Fruit fly (Drosophila melanogaster) S2 (cell line): ENCODE measurements around the gene Nufip.

ENCODE experiments used
- CG8478 ChIP-seq: fragments of >200 bp; optimal IDR thresholded peaks from 2 replicates; lab custom pipeline; 2018
- CTCF ChIP-seq, 2 experiments: fragments of >200 bp; optimal IDR thresholded peaks; 2 replicates each; lab custom pipeline; 2018

Nufip gene

DNA sequence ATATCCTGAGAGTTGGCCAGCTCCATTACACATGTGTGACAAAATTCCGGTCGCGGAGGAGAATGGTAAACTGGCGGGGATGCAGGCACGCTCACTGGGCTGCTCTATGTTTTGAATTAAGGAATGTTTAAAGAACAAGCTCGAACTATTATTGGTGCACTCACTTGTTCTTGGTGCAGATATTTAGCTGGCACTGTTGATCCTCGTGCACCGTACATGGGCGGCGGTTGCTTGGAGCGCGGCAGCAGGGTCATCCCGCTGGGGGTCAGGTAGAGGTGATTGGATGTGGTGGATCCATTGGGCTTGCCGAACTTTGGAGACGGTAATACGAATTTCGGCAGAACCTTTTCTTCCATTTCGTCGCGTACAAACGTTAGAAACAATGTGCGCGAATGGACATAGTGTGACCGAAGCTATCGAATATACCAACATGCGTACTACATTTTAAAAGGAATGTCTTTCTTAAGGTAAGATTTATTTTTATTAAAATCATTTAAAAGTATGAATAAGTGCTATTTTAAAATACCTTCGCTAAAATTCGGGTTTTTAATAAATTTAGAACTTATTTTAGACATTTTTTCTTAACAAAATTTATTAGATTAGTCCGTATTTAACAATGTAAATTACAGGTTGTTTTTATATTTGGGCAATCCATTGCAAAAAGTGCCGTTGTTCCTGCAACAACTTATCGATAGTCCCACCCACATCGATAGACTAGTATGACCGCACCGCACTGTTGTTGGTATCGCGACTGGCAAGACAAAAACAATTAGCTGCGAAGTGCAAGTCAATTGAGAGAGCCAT, at the start of gene Nufip, which contains the start of gene Atg3:
Gene Nufip, minus strand, starts transcription at position 415 of the 804 bp plus-strand sequence.
Gene Atg3, plus strand, starts transcription at position 735 of the 804 bp plus-strand sequence.
- TF ChIP-seq CTCF (optimal IDR thresholded peaks at IDR 0.05; lab: Kevin White, UChicago) (no peak), CG8478 (no peak)

- TF ChIP-seq CG8478 (no peak), CTCF (optimal IDR thresholded peaks at IDR 0.05; lab: Kevin White, UChicago) (no peak)
Measured at dm6 chr3L:18796376-18796775, 48.2 kb upstream of the Nufip start.

DNA sequence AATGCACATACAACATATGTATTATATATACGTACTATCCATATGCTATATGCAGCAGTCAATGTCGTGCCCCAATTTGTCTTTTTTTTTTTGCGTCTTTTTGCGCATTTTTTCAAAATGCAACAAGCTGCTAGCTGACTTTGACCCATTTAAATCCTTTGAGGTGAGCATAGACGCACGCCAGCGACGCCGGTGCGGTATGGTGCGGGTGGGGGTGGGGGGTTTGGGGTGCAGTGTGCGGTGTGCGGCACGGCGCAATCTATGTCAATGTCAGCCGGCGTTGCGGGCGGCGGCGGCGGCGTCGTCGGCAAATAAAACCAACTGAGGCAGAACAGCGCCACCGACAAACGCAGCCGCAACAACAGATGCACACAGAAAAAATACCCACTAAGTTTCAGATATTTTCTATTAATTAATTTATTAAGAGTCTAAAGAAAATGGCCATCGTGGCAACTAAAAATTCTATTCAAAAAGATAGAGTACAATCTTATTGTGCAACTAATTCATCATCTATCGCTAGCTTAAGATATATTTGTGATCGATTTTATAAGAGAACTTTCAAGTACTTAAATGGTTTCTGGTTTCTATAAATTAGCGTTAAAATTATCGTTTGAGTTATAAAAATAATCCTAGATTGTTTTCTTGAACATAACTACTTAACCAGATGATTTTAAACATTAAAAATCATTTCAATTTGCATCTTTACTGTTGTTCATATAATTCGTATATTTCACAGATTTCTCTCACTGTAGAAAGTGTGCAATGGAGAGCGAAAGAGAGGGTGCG, 47.1 kb upstream of the Nufip start:
- TF ChIP-seq CG8478 (no peak), CTCF (optimal IDR thresholded peaks at IDR 0.05; lab: Kevin White, UChicago) (no peak)

dm6 chr3L:18792834-18793233, 44.7 kb upstream of the Nufip start:
- TF ChIP-seq CTCF (optimal IDR thresholded peaks at IDR 0.05; lab: Kevin White, UChicago): no peak
- TF ChIP-seq CG8478: no peak

DNA sequence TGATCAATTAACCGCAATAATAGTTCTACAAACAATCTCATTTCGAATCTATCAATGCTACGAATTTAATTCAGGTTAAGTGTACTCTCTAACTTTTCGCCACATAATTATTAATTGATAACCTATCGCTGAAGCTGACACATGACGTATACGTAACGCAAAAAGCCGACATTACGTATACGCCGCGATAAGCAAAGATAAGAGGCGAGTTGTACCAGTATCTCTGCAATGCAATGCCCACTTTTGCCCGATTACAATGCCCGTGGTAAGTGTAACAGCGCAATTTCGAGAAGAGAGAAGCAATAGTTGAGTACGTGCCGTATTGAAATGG, 43.8 kb upstream of the Nufip start:
- TF ChIP-seq CG8478 (no peak), CTCF (optimal IDR thresholded peaks at IDR 0.05; lab: Kevin White, UChicago) (no peak)

DNA sequence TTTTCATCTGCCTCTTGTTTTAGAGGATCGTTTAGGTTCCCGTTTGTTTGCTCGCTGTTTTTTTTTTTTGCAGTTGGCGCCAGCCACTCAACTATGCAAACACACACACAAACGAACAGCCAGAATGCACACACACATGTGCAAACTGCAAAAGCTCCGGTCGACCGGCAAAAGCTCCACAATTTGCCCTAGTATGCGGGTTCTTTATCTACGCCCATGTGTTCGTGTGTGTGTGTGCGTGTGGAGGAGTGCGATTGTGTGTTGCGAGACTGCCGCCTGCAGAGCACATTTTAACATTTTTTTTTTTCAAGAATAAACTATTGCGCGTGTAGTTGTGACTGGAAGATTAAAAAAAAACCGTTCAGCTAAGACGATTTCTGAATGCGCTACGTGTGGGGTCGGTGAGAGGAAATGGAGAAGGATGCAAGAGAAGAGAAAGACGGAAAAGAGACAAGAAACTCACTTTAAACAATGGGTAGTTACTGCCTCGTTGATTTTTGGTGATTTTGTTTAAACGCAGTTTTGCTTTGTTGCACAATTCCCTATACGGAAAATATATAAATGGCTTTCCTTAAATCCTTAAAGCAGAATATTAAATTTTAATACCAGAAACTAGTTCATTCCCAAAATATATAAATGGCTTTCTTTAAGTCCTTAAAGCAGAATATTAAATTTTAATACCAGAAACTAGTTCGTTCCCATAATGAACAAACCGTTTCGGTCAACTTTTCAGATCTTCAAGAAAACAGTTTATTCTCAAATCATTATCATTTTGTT, 43.3 kb upstream of the Nufip start:
- TF ChIP-seq CTCF (optimal IDR thresholded peaks at IDR 0.05; lab: Kevin White, UChicago): no peak
- no peak for TF ChIP-seq CG8478

DNA sequence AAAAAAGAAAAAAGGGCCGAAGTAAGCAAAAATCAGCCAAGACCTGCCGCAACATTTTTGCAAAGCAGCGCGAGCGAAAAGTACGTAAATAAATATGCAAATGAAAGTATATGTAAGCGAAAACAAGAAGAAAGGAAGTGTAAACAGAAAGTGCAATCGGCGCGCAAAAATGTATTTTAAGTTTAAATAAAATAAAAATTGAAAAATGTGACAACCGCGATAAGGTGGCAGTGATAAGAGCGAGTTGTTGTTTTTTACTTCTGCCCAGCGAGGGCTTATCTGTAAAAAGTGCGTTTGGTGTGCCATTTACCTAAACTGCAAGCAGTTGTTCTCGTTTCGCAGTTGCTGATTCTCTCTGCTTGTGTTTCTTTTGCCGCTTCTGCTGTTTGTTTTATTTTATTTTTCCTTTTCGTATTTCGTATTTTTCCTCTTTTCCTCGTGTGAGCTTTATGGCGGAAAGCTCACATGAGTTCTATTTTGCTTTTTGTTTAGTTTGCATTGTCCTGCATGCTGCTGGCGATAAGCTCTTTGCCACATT, 42.5 kb upstream of the Nufip start:
- TF ChIP-seq CG8478: no peak
- TF ChIP-seq CTCF (optimal IDR thresholded peaks at IDR 0.05; lab: Kevin White, UChicago): no peak

DNA sequence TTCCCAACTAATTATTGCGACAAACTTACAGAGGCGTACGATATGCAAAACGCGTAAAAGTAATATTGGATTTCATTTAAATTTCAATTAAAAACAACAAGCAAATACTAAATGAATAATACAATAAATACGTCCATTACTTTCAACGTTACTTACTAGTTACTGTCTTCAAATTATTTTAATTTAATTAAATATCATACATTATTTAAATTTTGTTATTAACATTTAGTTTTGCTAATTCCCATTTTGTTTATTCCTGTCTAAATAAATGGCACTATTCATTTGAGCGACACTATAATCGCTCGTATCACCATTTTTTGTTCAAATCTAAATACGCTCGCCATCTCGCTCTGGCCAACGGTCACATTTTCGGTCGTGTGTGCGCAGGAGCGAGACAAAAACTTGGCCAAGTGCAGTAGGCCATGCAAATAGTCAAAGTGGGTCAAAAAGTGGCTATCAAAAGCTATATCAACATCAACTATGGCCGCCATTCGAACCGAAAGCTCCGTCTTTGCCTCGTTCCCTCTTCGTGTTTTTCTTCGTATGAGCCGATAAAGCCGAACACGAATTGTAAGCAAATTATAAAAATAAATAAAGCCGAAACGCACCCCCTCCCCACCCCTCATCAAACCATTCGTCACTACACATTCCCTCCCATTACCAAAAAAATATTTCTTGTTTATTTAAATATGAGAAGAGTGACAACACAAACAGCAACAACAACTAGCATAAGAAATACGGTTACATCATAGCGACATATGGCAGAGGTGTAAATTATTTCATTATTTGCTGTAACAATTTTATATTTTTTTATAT, 41.2 kb upstream of the Nufip start:
- TF ChIP-seq CTCF (optimal IDR thresholded peaks at IDR 0.05; lab: Kevin White, UChicago) (no peak), CG8478 (no peak)

- no peak for TF ChIP-seq CG8478
- TF ChIP-seq CTCF (optimal IDR thresholded peaks at IDR 0.05; lab: Kevin White, UChicago): no peak
Measured at dm6 chr3L:18787882-18788281, 39.7 kb upstream of the Nufip start.

dm6 chr3L:18786427-18787104, 38.4 kb upstream of the Nufip start:
- TF ChIP-seq CTCF (optimal IDR thresholded peaks at IDR 0.05; lab: Kevin White, UChicago): no peak
- TF ChIP-seq CG8478: no peak

DNA sequence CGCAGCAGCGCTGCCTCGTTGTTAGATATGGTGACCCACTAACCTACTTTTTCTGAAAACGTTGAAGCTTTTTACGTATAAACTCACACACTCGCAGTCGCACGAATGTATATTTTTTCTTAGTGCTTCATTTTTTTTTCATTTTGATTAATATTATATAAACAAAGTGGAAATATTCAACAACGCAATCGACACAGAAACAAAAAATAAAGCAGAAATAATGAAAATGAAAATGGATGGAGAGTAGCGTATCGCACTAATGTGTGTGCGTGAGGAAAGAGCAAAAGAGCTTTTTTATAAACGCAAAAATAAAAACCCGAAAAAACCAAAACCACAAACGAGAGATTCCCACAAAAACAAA, 37.9 kb upstream of the Nufip start:
- no peak for TF ChIP-seq CG8478
- TF ChIP-seq CTCF (optimal IDR thresholded peaks at IDR 0.05; lab: Kevin White, UChicago): no peak

DNA sequence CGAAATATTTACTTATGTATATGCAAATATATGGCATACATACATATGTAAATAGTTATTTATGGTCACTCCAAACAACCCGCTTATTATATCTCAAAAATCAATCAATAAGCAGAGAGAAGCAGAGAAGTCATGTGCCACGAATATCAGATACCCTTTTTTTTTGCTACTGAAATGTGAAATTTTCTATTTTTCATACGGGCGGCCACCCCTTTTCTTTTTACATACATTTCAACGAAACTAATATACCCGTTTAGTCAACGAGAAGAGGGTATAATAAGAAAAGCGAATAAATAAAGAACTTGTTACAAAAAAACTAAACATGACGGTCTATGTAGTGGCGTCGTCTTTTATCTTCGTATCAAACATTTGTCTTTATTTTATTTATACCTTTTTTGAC, 36.4 kb upstream of the Nufip start:
- TF ChIP-seq CG8478: no peak
- TF ChIP-seq CTCF (optimal IDR thresholded peaks at IDR 0.05; lab: Kevin White, UChicago): no peak

DNA sequence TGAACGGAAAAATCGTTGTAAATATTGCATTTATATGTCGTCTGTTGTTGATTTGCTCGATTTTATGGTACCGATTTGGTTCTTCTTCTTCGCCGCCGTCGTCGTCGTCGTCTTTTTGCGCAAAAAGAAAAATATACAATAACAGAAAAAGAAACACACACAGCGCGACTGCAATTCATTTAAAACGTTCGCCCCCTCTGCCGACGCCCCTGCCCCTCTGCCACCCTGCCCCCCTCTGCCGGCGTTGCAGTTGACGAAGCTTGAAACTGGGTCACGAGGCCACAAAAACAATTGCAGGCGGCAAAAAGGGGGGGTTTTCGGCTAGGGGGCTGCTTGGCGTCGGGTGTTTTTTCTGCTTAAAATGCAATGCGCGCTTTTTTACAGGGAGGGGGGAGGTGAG, 35.4 kb upstream of the Nufip start:
- TF ChIP-seq CG8478 (no peak), CTCF (optimal IDR thresholded peaks at IDR 0.05; lab: Kevin White, UChicago) (no peak)

DNA sequence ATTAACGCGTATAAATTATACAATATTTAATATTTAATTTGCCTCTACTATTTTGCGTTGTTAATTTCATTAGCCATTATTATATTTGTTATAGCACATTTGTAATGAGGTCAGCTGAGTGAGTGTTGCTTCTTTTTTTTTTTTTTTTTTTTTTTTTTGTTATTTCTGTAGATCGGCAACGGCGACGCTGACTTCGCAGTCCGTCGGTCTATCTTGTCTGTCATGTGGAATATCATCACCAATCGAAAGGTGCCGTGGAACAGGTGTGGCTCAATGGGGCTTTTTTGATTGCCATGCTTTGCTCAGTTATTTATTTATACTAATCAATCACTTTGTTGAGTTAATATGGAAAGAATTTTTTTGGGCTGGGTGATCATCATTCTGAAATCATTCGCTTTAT, 34.5 kb upstream of the Nufip start:
- TF ChIP-seq CG8478 (no peak), CTCF (optimal IDR thresholded peaks at IDR 0.05; lab: Kevin White, UChicago) (no peak)
